Worm (Caenorhabditis elegans): ENCODE measurements around the gene sri-27.

DNA sequence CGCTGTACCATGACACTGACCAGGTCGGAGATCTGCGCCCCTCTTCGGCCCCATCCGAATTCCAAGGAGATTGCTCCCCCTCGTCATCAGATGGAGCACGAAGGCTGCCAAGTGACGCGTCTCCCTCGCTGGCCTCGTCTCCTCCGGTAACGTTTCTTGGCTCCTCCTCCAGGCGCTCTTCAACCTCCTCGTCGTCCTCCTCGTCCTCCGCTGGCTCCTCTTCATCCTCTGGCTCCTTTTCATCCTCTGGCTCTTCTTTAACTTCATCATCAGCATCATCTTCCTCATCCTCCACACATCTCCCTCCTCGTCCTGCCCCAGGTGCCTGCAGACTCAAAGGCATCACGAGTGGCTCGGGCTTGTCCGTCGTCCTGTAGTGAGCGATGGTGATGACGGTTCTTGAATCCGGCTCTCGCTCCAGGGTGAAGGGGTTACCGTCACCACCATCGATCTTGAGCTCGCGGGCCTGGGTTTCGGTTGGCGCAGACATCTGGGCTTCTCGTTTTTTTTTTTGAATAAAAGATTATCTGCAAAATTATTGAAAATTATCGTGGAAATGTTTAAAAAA lies 26.1 kb upstream of the sri-27 start:
- TF ChIP-seq nhr-77 (tag; optimal IDR thresholded peaks at IDR 0.05) (no peak), ZK546.5 (tag; optimal IDR thresholded peaks at IDR 0.05) (no peak), nhr-28 (tag; optimal IDR thresholded peaks at IDR 0.05) (no peak), ces-1 (GFP tag; optimal IDR thresholded peaks at IDR 0.05) (no peak), pha-4 (GFP tag; IDR thresholded peaks at IDR 0.05) (no peak), pha-4 (tag; optimal IDR thresholded peaks at IDR 0.05) (no peak), nhr-11 (tag; optimal IDR thresholded peaks at IDR 0.05) (no peak), egl-27 (tag; optimal IDR thresholded peaks at IDR 0.05) (no peak), gei-8 (GFP tag; optimal IDR thresholded peaks at IDR 0.05) (no peak), spr-3 (GFP tag; optimal IDR thresholded peaks at IDR 0.05) (no peak), aha-1 (tag) (no peak), mdl-1 (tag; optimal IDR thresholded peaks at IDR 0.05) (no peak)

Measured in whole organism, L4 larva.